Fruit fly (Drosophila melanogaster) whole organism, embryonic: Measurements from ENCODE around the gene fig.

ENCODE experiments used
- Blimp-1 ChIP-seq: fragments of 200-800 bp; sonication (Bioruptor generic); optimal IDR thresholded peaks from 3 replicates; lab custom pipeline; 2018; ENCODE audit warnings: missing biosample characterization, missing genetic modification characterization, mild to moderate bottlenecking, moderate library complexity, missing genetic modification reagents
- Bteb2 ChIP-seq: fragments of 200-800 bp; sonication (Bioruptor generic); optimal IDR thresholded peaks from 2 replicates; lab custom pipeline; 2016; ENCODE audit warnings: missing biosample characterization, missing genetic modification characterization
- CG10543 ChIP-seq: fragments of 200-800 bp; sonication (Bioruptor generic); optimal IDR thresholded peaks from 3 replicates; lab custom pipeline; 2017; ENCODE audit warnings: missing biosample characterization, mild to moderate bottlenecking, missing genetic modification characterization, moderate library complexity
- CG11247 ChIP-seq: fragments of 200-800 bp; sonication (Bioruptor generic); IDR thresholded peaks from 2 replicates; pipeline ENCODE4 v1.3.6; 2022; ENCODE audit warnings: missing biosample characterization, missing genetic modification characterization
- CG12155 ChIP-seq: fragments of 200-800 bp; sonication (Bioruptor generic); optimal IDR thresholded peaks from 3 replicates; lab custom pipeline; 2016; ENCODE audit warnings: missing biosample characterization, missing genetic modification characterization
- CG14710 ChIP-seq: fragments of 200-800 bp; sonication (Bioruptor generic); optimal IDR thresholded peaks from 3 replicates; lab custom pipeline; 2019; ENCODE audit warnings: missing biosample characterization, mild to moderate bottlenecking, missing genetic modification characterization, moderate library complexity
- CG3163 ChIP-seq: fragments of 200-800 bp; sonication (Bioruptor generic); optimal IDR thresholded peaks from 3 replicates; lab custom pipeline; 2016; ENCODE audit warnings: missing biosample characterization, missing genetic modification characterization
- CG3995 ChIP-seq: fragments of 200-800 bp; sonication (Bioruptor generic); optimal IDR thresholded peaks from 3 replicates; lab custom pipeline; 2016; ENCODE audit warnings: missing biosample characterization, missing genetic modification characterization
- CG4617 ChIP-seq: fragments of 200-800 bp; sonication (Bioruptor generic); optimal IDR thresholded peaks from 3 replicates; lab custom pipeline; 2016; ENCODE audit warnings: missing biosample characterization, missing genetic modification characterization, borderline replicate concordance
- CG4730 ChIP-seq: fragments of 200-800 bp; sonication (Bioruptor generic); IDR thresholded peaks from 2 replicates; pipeline ENCODE4 v1.3.6; 2022; ENCODE audit warnings: missing biosample characterization, missing genetic modification characterization
- CG5180 ChIP-seq: fragments of 200-800 bp; sonication (Bioruptor generic); optimal IDR thresholded peaks from 3 replicates; lab custom pipeline; 2017; ENCODE audit warnings: missing biosample characterization, missing genetic modification characterization, mild to moderate bottlenecking, moderate library complexity, missing genetic modification reagents
- CG6813 ChIP-seq: fragments of 200-800 bp; sonication (Bioruptor generic); optimal IDR thresholded peaks from 2 replicates; lab custom pipeline; 2017; ENCODE audit warnings: missing biosample characterization, missing genetic modification characterization, mild to moderate bottlenecking, moderate library complexity, missing genetic modification reagents
- CG7271 ChIP-seq: fragments of 200-800 bp; sonication (Bioruptor generic); optimal IDR thresholded peaks from 2 replicates; lab custom pipeline; 2018; ENCODE audit warnings: missing biosample characterization, mild to moderate bottlenecking, missing genetic modification characterization, moderate library complexity
- CG8924 ChIP-seq: fragments of 200-800 bp; optimal IDR thresholded peaks from 3 replicates; lab custom pipeline; 2019; ENCODE audit warnings: missing biosample characterization, mild to moderate bottlenecking, missing genetic modification characterization, moderate library complexity
- D ChIP-seq, 2 experiments: fragments of 200-800 bp in 1 of 2; fragments of >200 bp in 1 of 2; sonication (Bioruptor generic) in 1 of 2; optimal IDR thresholded peaks; 2 replicates in 1 of 2; 3 replicates in 1 of 2; lab custom pipeline; 2017; ENCODE audit warnings: mild to moderate bottlenecking in 1 of 2, missing biosample characterization in 1 of 2, missing genetic modification characterization in 1 of 2, missing genetic modification reagents in 1 of 2
- Dek ChIP-seq: fragments of 200-800 bp; sonication (Bioruptor generic); optimal IDR thresholded peaks from 3 replicates; lab custom pipeline; 2019; ENCODE audit warnings: missing biosample characterization, mild to moderate bottlenecking, missing genetic modification characterization, moderate library complexity
- Dfd ChIP-seq, 2 experiments: fragments of >200 bp; optimal IDR thresholded peaks; 2 replicates each; lab custom pipeline; 2017; ENCODE audit warnings: missing biosample characterization in 2 of 2, missing genetic modification characterization in 2 of 2
- Dp ChIP-seq: fragments of 200-800 bp; sonication (Bioruptor generic); optimal IDR thresholded peaks from 2 replicates; lab custom pipeline; 2018; ENCODE audit warnings: missing biosample characterization, mild to moderate bottlenecking, missing genetic modification characterization, moderate library complexity
- E2f1 ChIP-seq: fragments of 200-800 bp; sonication (Bioruptor generic); IDR thresholded peaks from 2 replicates; pipeline ENCODE4 v1.3.6; 2022; ENCODE audit warnings: missing biosample characterization, missing genetic modification characterization
- Ets65A ChIP-seq: fragments of 200-800 bp; sonication (Bioruptor generic); peaks from one replicate; lab custom pipeline; 2016; ENCODE audit warnings: missing biosample characterization, missing genetic modification characterization
- Fer3 ChIP-seq: fragments of 200-800 bp; sonication (Bioruptor generic); optimal IDR thresholded peaks from 2 replicates; lab custom pipeline; 2018; ENCODE audit warnings: missing biosample characterization, mild to moderate bottlenecking, missing genetic modification characterization, moderate library complexity
- H2.0 ChIP-seq: fragments of 200-800 bp; sonication (Bioruptor generic); IDR thresholded peaks from 2 replicates; pipeline ENCODE4 v1.3.6; 2022; ENCODE audit warnings: missing biosample characterization, missing genetic modification characterization
- HLHmδ ChIP-seq: fragments of 200-800 bp; sonication (Bioruptor generic); optimal IDR thresholded peaks from 2 replicates; lab custom pipeline; 2018; ENCODE audit warnings: missing biosample characterization, mild to moderate bottlenecking, missing genetic modification characterization, moderate library complexity
- Hey ChIP-seq: fragments of 200-800 bp; sonication (Bioruptor generic); optimal IDR thresholded peaks from 3 replicates; lab custom pipeline; 2018; ENCODE audit warnings: missing biosample characterization, mild to moderate bottlenecking, missing genetic modification characterization
- MTF-1 ChIP-seq: fragments of 200-800 bp; sonication (Bioruptor generic); optimal IDR thresholded peaks from 2 replicates; lab custom pipeline; 2018; ENCODE audit warnings: missing biosample characterization, mild to moderate bottlenecking, missing genetic modification characterization, borderline replicate concordance
- Med ChIP-seq: fragments of 200-800 bp; sonication (Bioruptor generic); peaks from one replicate; lab custom pipeline; 2016; ENCODE audit warnings: missing biosample characterization, missing genetic modification characterization, mild to moderate bottlenecking, inconsistent platforms, moderate library complexity
- Opbp ChIP-seq: fragments of 200-800 bp; sonication (Bioruptor generic); IDR thresholded peaks from 3 replicates; pipeline ENCODE4 v1.3.6; 2022; ENCODE audit warnings: missing biosample characterization, missing genetic modification characterization; ENCODE audit not compliant: partially characterized antibody
- Six4 ChIP-seq: fragments of 200-800 bp; sonication (Bioruptor generic); optimal IDR thresholded peaks from 2 replicates; lab custom pipeline; 2016; ENCODE audit warnings: missing biosample characterization, missing genetic modification characterization
- Stat92E ChIP-seq, 3 experiments: fragments of >200 bp in 2 of 3; fragments of 200-800 bp in 1 of 3; sonication (Bioruptor generic) in 1 of 3; optimal IDR thresholded peaks; 2 replicates each; lab custom pipeline; 2017 to 2019; ENCODE audit warnings: missing biosample characterization in 3 of 3, missing genetic modification characterization in 3 of 3, mild to moderate bottlenecking in 1 of 3, moderate library complexity in 1 of 3
- Trl ChIP-seq, 3 experiments: fragments of >200 bp in 2 of 3; fragments of 200-800 bp in 1 of 3; sonication (Bioruptor generic) in 1 of 3; optimal IDR thresholded peaks; 2 replicates in 1 of 3; 3 replicates in 2 of 3; lab custom pipeline; 2016 to 2017; ENCODE audit warnings: missing biosample characterization in 1 of 3, missing genetic modification characterization in 1 of 3
- ato ChIP-seq: fragments of 200-800 bp; sonication (Bioruptor generic); IDR thresholded peaks from 2 replicates; pipeline ENCODE4 v1.3.6; 2022; ENCODE audit warnings: missing biosample characterization, missing genetic modification characterization; ENCODE audit not compliant: partially characterized antibody
- btn ChIP-seq: fragments of 200-800 bp; sonication (Bioruptor generic); optimal IDR thresholded peaks from 2 replicates; lab custom pipeline; 2016; ENCODE audit warnings: missing biosample characterization, missing genetic modification characterization
- chinmo ChIP-seq: fragments of 200-800 bp; sonication (Bioruptor generic); IDR thresholded peaks from 4 replicates; pipeline ENCODE4 v1.3.6; 2022; ENCODE audit warnings: missing biosample characterization, missing genetic modification characterization; ENCODE audit not compliant: partially characterized antibody
- eve ChIP-seq, 2 experiments: fragments of >200 bp; optimal IDR thresholded peaks; 2 replicates each; lab custom pipeline; 2017; ENCODE audit warnings: missing biosample characterization in 2 of 2, missing genetic modification characterization in 2 of 2
- exex ChIP-seq: fragments of 200-800 bp; sonication (Bioruptor generic); optimal IDR thresholded peaks from 4 replicates; lab custom pipeline; 2018; ENCODE audit warnings: missing biosample characterization, mild to moderate bottlenecking, missing genetic modification characterization, moderate library complexity
- kni ChIP-seq: fragments of 200-800 bp; sonication (Bioruptor generic); optimal IDR thresholded peaks from 3 replicates; lab custom pipeline; 2017; ENCODE audit warnings: mild to moderate bottlenecking, missing biosample characterization, missing genetic modification reagents, missing genetic modification characterization
- mam ChIP-seq: fragments of 200-800 bp; sonication (Bioruptor generic); optimal IDR thresholded peaks from 3 replicates; lab custom pipeline; 2016; ENCODE audit warnings: missing biosample characterization, missing genetic modification characterization
- nom ChIP-seq: fragments of 200-800 bp; sonication (Bioruptor generic); optimal IDR thresholded peaks from 2 replicates; lab custom pipeline; 2017; ENCODE audit warnings: missing biosample characterization, missing genetic modification characterization, mild to moderate bottlenecking, moderate library complexity, missing genetic modification reagents
- oc ChIP-seq: fragments of 200-800 bp; sonication (Bioruptor generic); optimal IDR thresholded peaks from 2 replicates; lab custom pipeline; 2018; ENCODE audit warnings: missing biosample characterization, mild to moderate bottlenecking, missing genetic modification characterization, moderate library complexity
- odd ChIP-seq: fragments of 200-800 bp; sonication (Bioruptor generic); optimal IDR thresholded peaks from 2 replicates; lab custom pipeline; 2017; ENCODE audit warnings: missing biosample characterization, mild to moderate bottlenecking, missing genetic modification characterization
- onecut ChIP-seq: fragments of 200-800 bp; sonication (Bioruptor generic); IDR thresholded peaks from 2 replicates; pipeline ENCODE4 v1.3.6; 2022; ENCODE audit warnings: missing biosample characterization, missing genetic modification characterization
- org-1 ChIP-seq: fragments of 200-800 bp; sonication (Bioruptor generic); optimal IDR thresholded peaks from 2 replicates; lab custom pipeline; 2017; ENCODE audit warnings: missing biosample characterization, missing genetic modification characterization
- pros ChIP-seq: fragments of 200-800 bp; sonication (Bioruptor generic); optimal IDR thresholded peaks from 3 replicates; lab custom pipeline; 2019; ENCODE audit warnings: missing biosample characterization, mild to moderate bottlenecking, missing genetic modification characterization, moderate library complexity
- ranshi ChIP-seq: fragments of 200-800 bp; sonication (Bioruptor generic); IDR thresholded peaks from 2 replicates; pipeline ENCODE4 v1.3.6; 2022; ENCODE audit warnings: missing biosample characterization, missing genetic modification characterization
- sna ChIP-seq: fragments of 200-800 bp; sonication (Bioruptor generic); IDR thresholded peaks from 2 replicates; pipeline ENCODE4 v1.3.6; 2022; ENCODE audit warnings: missing biosample characterization, missing genetic modification characterization; ENCODE audit not compliant: partially characterized antibody
- stc ChIP-seq: fragments of 200-800 bp; sonication (Bioruptor generic); IDR thresholded peaks from 2 replicates; pipeline ENCODE4 v1.3.6; 2022; ENCODE audit warnings: missing biosample characterization, missing genetic modification characterization

Gene fig

DNA sequence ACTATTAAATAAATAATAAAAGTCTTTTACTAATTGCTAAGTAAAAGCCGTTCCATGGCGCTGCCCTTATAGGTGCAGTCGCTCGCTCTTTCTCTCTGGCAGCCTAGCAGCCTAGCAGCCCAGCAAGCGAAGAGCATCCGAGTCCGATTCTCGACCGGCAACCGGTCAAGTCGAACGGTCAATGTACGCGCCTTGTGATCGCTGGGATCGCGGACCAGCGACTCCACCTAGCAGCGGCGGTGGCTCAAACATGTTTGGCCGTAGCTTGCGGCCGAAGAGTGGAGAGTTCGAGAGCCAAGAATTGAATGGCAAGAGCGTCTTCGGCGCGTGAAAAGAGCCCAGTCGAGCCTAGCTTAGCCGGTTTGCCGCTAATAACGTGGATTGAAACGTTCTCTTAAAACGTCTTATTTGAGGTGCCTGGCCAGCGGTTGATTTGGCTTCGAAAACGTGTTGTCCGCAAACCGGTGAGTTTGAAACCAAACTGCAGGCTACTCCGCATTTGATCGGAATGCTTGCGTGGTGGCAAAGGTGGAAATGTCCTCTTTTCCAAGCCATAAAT, 49.1 kb upstream of the fig start:
- TF ChIP-seq exex (tag; lab: Kevin White, UChicago): no peak
- no peak for TF ChIP-seq Bteb2
- no peak for TF ChIP-seq ranshi
- no peak for TF ChIP-seq CG6813 (GFP tag; lab: Kevin White, UChicago)
- TF ChIP-seq CG12155 (GFP tag; lab: Kevin White, UChicago): no peak
- no peak for TF ChIP-seq MTF-1 (GFP tag; lab: Kevin White, UChicago)
- TF ChIP-seq CG8924 (tag; lab: Kevin White, UChicago): no peak
- peak; percentile 23 to 47 for TF ChIP-seq Trl (optimal IDR thresholded peaks at IDR 0.05; lab: Kevin White, UChicago)
- TF ChIP-seq Trl (GFP tag; optimal IDR thresholded peaks at IDR 0.05; lab: Kevin White, UChicago): no peak
- no peak for TF ChIP-seq H2.0
- no peak for TF ChIP-seq btn (GFP tag; lab: Kevin White, UChicago)
- TF ChIP-seq chinmo: 0 out of 4 replicates have a peak, but pooled peaks have one; percentile 28
- TF ChIP-seq CG5180 (GFP tag; lab: Kevin White, UChicago): peak; percentile 97
- TF ChIP-seq Dp (GFP tag; lab: Kevin White, UChicago): no peak
- no peak for TF ChIP-seq CG3995
- TF ChIP-seq Six4 (GFP tag; lab: Kevin White, UChicago): no peak
- no peak for TF ChIP-seq CG11247 (GFP tag; lab: Robert Waterston, UW)
- TF ChIP-seq CG7271 (tag; lab: Kevin White, UChicago): no peak
- TF ChIP-seq Blimp-1: peak; percentile 20
- TF ChIP-seq nom (GFP tag; lab: Kevin White, UChicago): peak; percentile 12
- no peak for TF ChIP-seq E2f1
- TF ChIP-seq CG3163 (GFP tag; lab: Kevin White, UChicago): peak; percentile 72
- TF ChIP-seq pros (GFP tag; lab: Kevin White, UChicago): peak; percentile 79
- no peak for TF ChIP-seq mam
- TF ChIP-seq CG14710 (tag; lab: Kevin White, UChicago): no peak
- TF ChIP-seq, all 482 proteins: peak for 7

DNA sequence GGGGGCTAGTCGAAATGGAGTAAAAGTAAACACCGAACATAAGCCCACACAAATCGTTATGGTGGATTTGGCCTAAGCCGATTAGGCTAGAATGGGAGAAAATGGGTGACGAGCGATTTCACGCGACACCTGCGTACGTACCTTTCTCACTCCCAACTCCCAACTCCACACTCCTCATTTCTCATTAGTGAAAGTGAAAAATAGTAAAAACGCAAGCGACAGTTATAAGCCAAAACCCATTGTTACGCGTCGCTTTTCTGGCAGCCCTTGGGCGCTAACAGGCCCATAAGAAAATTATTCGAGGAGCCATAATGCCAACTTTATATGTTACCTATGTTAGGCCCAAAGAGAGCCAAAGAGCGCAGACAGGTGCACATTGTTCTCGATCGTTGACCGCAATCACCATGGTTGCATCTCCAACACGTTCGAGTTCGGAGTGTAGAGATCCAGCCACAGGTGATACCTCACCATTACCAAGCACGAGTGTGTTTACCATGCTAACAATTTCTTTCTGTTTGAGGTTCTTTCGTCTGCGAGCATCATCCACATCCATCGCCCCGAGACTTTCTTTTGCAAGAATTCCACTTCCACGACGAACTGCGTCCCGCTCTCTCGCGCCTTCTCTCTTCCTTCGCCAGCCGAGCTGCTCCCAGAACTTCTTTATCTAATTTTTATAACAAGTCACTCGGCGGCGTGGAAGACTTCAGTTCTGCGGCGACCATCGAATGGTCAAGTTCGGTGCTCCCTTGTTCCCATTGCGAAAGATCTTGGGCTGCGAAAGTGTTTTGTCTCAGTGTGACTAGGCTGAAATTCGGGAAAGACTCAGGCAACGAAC, 38.4 kb upstream of the fig start, which contains the start of gene neo:
Gene neo, plus strand, starts transcription at position 698 of the 835 bp plus-strand sequence.
- TF ChIP-seq odd (GFP tag; lab: Kevin White, UChicago) (no peak), Med (peak; percentile 68), kni (peak; percentile 33), onecut (GFP tag; lab: Robert Waterston, UW) (no peak), CG4617 (GFP tag; lab: Kevin White, UChicago) (no peak), Hey (tag; lab: Kevin White, UChicago) (no peak), eve (GFP tag; optimal IDR thresholded peaks at IDR 0.05; lab: Kevin White, UChicago) (no peak), CG4730 (no peak), stc (GFP tag; lab: Robert Waterston, UW) (no peak), Dfd (GFP tag; optimal IDR thresholded peaks at IDR 0.05; lab: Kevin White, UChicago) (no peak), Fer3 (tag; lab: Kevin White, UChicago) (no peak), sna (GFP tag; lab: Robert Waterston, UW) (no peak), CG10543 (no peak), Opbp (GFP tag; lab: Robert Waterston, UW) (no peak), Stat92E (GFP tag; optimal IDR thresholded peaks at IDR 0.05; lab: Kevin White, UChicago) (peak in 1 of 3 experiments; percentile 10), org-1 (GFP tag; lab: Kevin White, UChicago) (no peak), Blimp-1 (peak; percentile 97), Ets65A (GFP tag; lab: Kevin White, UChicago) (peak; percentile 85), HLHmδ (GFP tag; lab: Kevin White, UChicago) (peak; percentile 12), oc (peak; percentile 89), ato (GFP tag; lab: Robert Waterston, UW) (0 out of 2 replicates have a peak, but pooled peaks have one; percentile 11), Dek (tag; lab: Kevin White, UChicago) (no peak), D (optimal IDR thresholded peaks at IDR 0.05; lab: Kevin White, UChicago) (peak; percentile 22), D (GFP tag; optimal IDR thresholded peaks at IDR 0.05; lab: Kevin White, UChicago) (no peak)
